Fruit fly (Drosophila melanogaster): ENCODE results near the gene PIG-C.

DNA sequence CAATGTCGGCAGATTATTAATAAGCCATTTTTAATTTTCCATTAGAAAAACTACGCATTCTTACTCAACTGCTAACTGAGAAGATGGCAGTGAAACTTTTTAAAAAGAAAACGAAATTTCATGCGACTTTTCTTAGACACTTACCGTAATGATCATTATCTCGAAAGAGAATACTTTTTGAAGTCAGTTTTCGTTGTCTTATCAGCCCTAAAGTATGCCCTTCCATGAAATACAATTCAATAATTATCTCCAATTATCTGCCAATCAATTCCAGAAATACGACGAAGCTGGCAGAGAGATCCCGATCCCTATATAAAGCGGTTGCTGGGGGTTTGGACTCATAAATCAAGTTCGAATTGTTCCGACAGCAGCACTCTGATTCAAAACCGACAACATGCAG lies 2.6 kb downstream of the PIG-C start, which contains the start of gene Drsl5:
- TF ChIP-seq psq (optimal IDR thresholded peaks at IDR 0.05): no peak
- no peak for TF ChIP-seq Sin3A (optimal IDR thresholded peaks at IDR 0.05)
- TF ChIP-seq Myc (optimal IDR thresholded peaks at IDR 0.05): no peak
